Worm (Caenorhabditis elegans) whole organism, L4 larva: Measurements from ENCODE around the gene col-111.
A peak's percentile ranks its signal among the peaks of the same experiment; 100 is the strongest.

ENCODE experiments used
- F10B5.3 ChIP-seq: sonication (generic microtip); optimal IDR thresholded peaks from 2 replicates; lab custom pipeline; 2016; ENCODE audit warnings: mild to moderate bottlenecking, missing genetic modification characterization, missing compliant biosample characterization
- fos-1 ChIP-seq: fragments of 150-350 bp; optimal IDR thresholded peaks from 2 replicates; lab custom pipeline; 2014; ENCODE audit warnings: missing biosample characterization, missing genetic modification characterization
- nhr-10 ChIP-seq: fragments of 150-350 bp; optimal IDR thresholded peaks from 2 replicates; lab custom pipeline; 2014; ENCODE audit warnings: missing biosample characterization, missing genetic modification characterization
- nhr-28 ChIP-seq: fragments of 150-350 bp; optimal IDR thresholded peaks from 2 replicates; lab custom pipeline; 2014; ENCODE audit warnings: missing biosample characterization, missing genetic modification characterization
- spr-1 ChIP-seq: sonication (generic microtip); optimal IDR thresholded peaks from 2 replicates; lab custom pipeline; 2016; ENCODE audit warnings: mild to moderate bottlenecking, missing genetic modification characterization, missing compliant biosample characterization

- no peak for TF ChIP-seq spr-1 (tag; lab: Kevin White, UChicago)
- no peak for TF ChIP-seq F10B5.3 (tag; lab: Kevin White, UChicago)
- TF ChIP-seq nhr-10 (tag; lab: Kevin White, UChicago), result no peak
- no peak for TF ChIP-seq fos-1 (tag; lab: Kevin White, UChicago)
- peak; percentile 86 for TF ChIP-seq nhr-28 (tag; lab: Kevin White, UChicago)
Measured at ce11 chrIV:4705182-4705581, 47.4 kb upstream of the col-111 start.
